Worm (Caenorhabditis elegans) whole organism, young adult: ENCODE results near the gene grl-20.
"Not testable (repeated sequence)": the region's sequence is repeated elsewhere in the genome, so short reads cannot be mapped to it uniquely, and the experiment has no call there.

Experiments
- ekl-4 ChIP-seq: fragments of 200-800 bp; sonication (Bioruptor generic); IDR thresholded peaks from 2 replicates; pipeline ENCODE4 v1.3.6; 2022; ENCODE audit warnings: missing genetic modification reagents, missing genetic modification characterization, missing compliant biosample characterization
- nhr-179 ChIP-seq: sonication (generic microtip); optimal IDR thresholded peaks from 2 replicates; lab custom pipeline; 2016; ENCODE audit warnings: mild to moderate bottlenecking, missing genetic modification characterization, missing compliant biosample characterization
- ztf-26 ChIP-seq: sonication (generic microtip); optimal IDR thresholded peaks from 2 replicates; lab custom pipeline; 2017; ENCODE audit warnings: missing genetic modification characterization, missing compliant biosample characterization

ce11 chrIV:2096422-2096821, 32.2 kb downstream of the grl-20 start:
- TF ChIP-seq ekl-4 (GFP tag; lab: Robert Waterston, UW); ztf-26 (tag; lab: Kevin White, UChicago); nhr-179: not testable (repeated sequence)
